Worm (Caenorhabditis elegans) whole organism, mixed stage, embryonic: ENCODE measurements around the gene fln-2.

Experiments used
- M03D4.4 ChIP-seq: sonication (generic microtip); optimal IDR thresholded peaks from 2 replicates; lab custom pipeline; 2017; ENCODE audit warnings: mild to moderate bottlenecking, missing genetic modification characterization, missing compliant biosample characterization
- blmp-1 ChIP-seq: fragments of 150-350 bp; optimal IDR thresholded peaks from 2 replicates; lab custom pipeline; 2014; ENCODE audit warnings: missing biosample characterization, missing genetic modification characterization
- ceh-39 ChIP-seq: fragments of 150-350 bp; optimal IDR thresholded peaks from 2 replicates; lab custom pipeline; 2014; ENCODE audit warnings: missing biosample characterization, missing genetic modification characterization
- ceh-43 ChIP-seq: fragments of 200-800 bp; sonication (Bioruptor generic); optimal IDR thresholded peaks from 2 replicates; lab custom pipeline; 2018; ENCODE audit warnings: mild to moderate bottlenecking, missing genetic modification characterization, moderate library complexity, missing compliant biosample characterization
- ceh-83 ChIP-seq: fragments of 200-800 bp; sonication (Bioruptor generic); optimal IDR thresholded peaks from 2 replicates; lab custom pipeline; 2018; ENCODE audit warnings: mild to moderate bottlenecking, missing genetic modification characterization, missing compliant biosample characterization
- ces-1 ChIP-seq: fragments of 150-350 bp; optimal IDR thresholded peaks from 2 replicates; lab custom pipeline; 2014; ENCODE audit warnings: missing biosample characterization, missing genetic modification reagents, missing genetic modification characterization
- cnd-1 ChIP-seq: fragments of 200-800 bp; sonication (Bioruptor generic); optimal IDR thresholded peaks from 2 replicates; lab custom pipeline; 2018; ENCODE audit warnings: mild to moderate bottlenecking, missing genetic modification characterization, missing compliant biosample characterization
- drap-1 ChIP-seq: fragments of 200-800 bp; sonication (Bioruptor generic); optimal IDR thresholded peaks from 3 replicates; lab custom pipeline; 2018; ENCODE audit warnings: mild to moderate bottlenecking, missing genetic modification characterization, missing compliant biosample characterization
- elt-1 ChIP-seq: sonication (generic microtip); optimal IDR thresholded peaks from 2 replicates; lab custom pipeline; 2017; ENCODE audit warnings: missing genetic modification characterization, mild to moderate bottlenecking, missing compliant biosample characterization, antibody characterized with exemption, moderate library complexity, borderline replicate concordance; ENCODE audit not compliant: insufficient read depth
- elt-3 ChIP-seq: fragments of 150-350 bp; optimal IDR thresholded peaks from 2 replicates; lab custom pipeline; 2014; ENCODE audit warnings: missing biosample characterization, missing genetic modification characterization
- ham-2 ChIP-seq: fragments of 200-800 bp; sonication (Bioruptor generic); optimal IDR thresholded peaks from 2 replicates; lab custom pipeline; 2018; ENCODE audit warnings: mild to moderate bottlenecking, missing genetic modification characterization, missing compliant biosample characterization
- hlh-1 ChIP-seq: fragments of 150-350 bp; optimal IDR thresholded peaks from 2 replicates; lab custom pipeline; 2014; ENCODE audit warnings: missing biosample characterization, missing genetic modification reagents, missing genetic modification characterization
- lin-13 ChIP-seq: fragments of 150-350 bp; optimal IDR thresholded peaks from 2 replicates; lab custom pipeline; 2014; ENCODE audit warnings: missing biosample characterization, missing genetic modification characterization
- lin-32 ChIP-seq: fragments of 200-800 bp; sonication (Bioruptor generic); optimal IDR thresholded peaks from 2 replicates; lab custom pipeline; 2018; ENCODE audit warnings: mild to moderate bottlenecking, missing genetic modification characterization, missing compliant biosample characterization
- lsy-2 ChIP-seq: fragments of 150-350 bp; optimal IDR thresholded peaks from 2 replicates; lab custom pipeline; 2014; ENCODE audit warnings: missing biosample characterization, missing genetic modification characterization
- mab-5 ChIP-seq: fragments of 150-350 bp; optimal IDR thresholded peaks from 2 replicates; lab custom pipeline; 2014; ENCODE audit warnings: missing biosample characterization, missing genetic modification characterization
- mep-1 ChIP-seq: fragments of 150-350 bp; optimal IDR thresholded peaks from 2 replicates; lab custom pipeline; 2017; ENCODE audit warnings: missing biosample characterization, missing genetic modification reagents, missing genetic modification characterization, inconsistent platforms
- nhr-12 ChIP-seq: fragments of 150-350 bp; optimal IDR thresholded peaks from 2 replicates; lab custom pipeline; 2014; ENCODE audit warnings: missing biosample characterization, missing genetic modification characterization
- nhr-2 ChIP-seq: fragments of 150-350 bp; optimal IDR thresholded peaks from 2 replicates; lab custom pipeline; 2014; ENCODE audit warnings: missing biosample characterization, missing genetic modification characterization
- nhr-237 ChIP-seq: fragments of 150-350 bp; optimal IDR thresholded peaks from 2 replicates; lab custom pipeline; 2014; ENCODE audit warnings: missing biosample characterization, missing genetic modification characterization
- nhr-76 ChIP-seq: sonication (generic microtip); optimal IDR thresholded peaks from 2 replicates; lab custom pipeline; 2017; ENCODE audit warnings: missing biosample characterization, missing genetic modification characterization
- pha-4 ChIP-seq: fragments of 150-350 bp; optimal IDR thresholded peaks from 2 replicates; lab custom pipeline; 2018; ENCODE audit warnings: missing biosample characterization, missing genetic modification reagents, missing genetic modification characterization
- sem-2 ChIP-seq: fragments of 200-800 bp; sonication (Bioruptor generic); optimal IDR thresholded peaks from 2 replicates; lab custom pipeline; 2018; ENCODE audit warnings: mild to moderate bottlenecking, missing genetic modification characterization, missing compliant biosample characterization
- snpc-4 ChIP-seq: fragments of 150-350 bp; optimal IDR thresholded peaks from 2 replicates; lab custom pipeline; 2014; ENCODE audit warnings: missing biosample characterization, missing genetic modification characterization
- sptf-1 ChIP-seq: sonication (generic microtip); optimal IDR thresholded peaks from 2 replicates; lab custom pipeline; 2017; ENCODE audit warnings: mild to moderate bottlenecking, missing genetic modification characterization, moderate library complexity, missing compliant biosample characterization
- tbx-8 ChIP-seq: fragments of 200-800 bp; sonication (Bioruptor generic); optimal IDR thresholded peaks from 2 replicates; lab custom pipeline; 2018; ENCODE audit warnings: mild to moderate bottlenecking, missing genetic modification characterization, moderate library complexity, missing compliant biosample characterization
- unc-120 ChIP-seq: sonication (generic microtip); optimal IDR thresholded peaks from 2 replicates; lab custom pipeline; 2017; ENCODE audit warnings: missing genetic modification characterization, missing compliant biosample characterization; ENCODE audit not compliant: poor library complexity, severe bottlenecking
- unc-39 ChIP-seq: fragments of 150-350 bp; optimal IDR thresholded peaks from 2 replicates; lab custom pipeline; 2014; ENCODE audit warnings: missing biosample characterization, missing genetic modification characterization
- unc-62 ChIP-seq: fragments of 150-350 bp; optimal IDR thresholded peaks from 2 replicates; lab custom pipeline; 2014; ENCODE audit warnings: missing biosample characterization, missing genetic modification reagents, missing genetic modification characterization
- zip-8 ChIP-seq: fragments of 150-350 bp; optimal IDR thresholded peaks from 2 replicates; lab custom pipeline; 2014; ENCODE audit warnings: missing biosample characterization, missing genetic modification characterization
- ztf-11 ChIP-seq: fragments of 150-350 bp; optimal IDR thresholded peaks from 2 replicates; lab custom pipeline; 2014; ENCODE audit warnings: missing biosample characterization, missing genetic modification characterization

fln-2 gene

ce11 chrX:9405922-9406321, 8.4 kb downstream of the fln-2 start:
- TF ChIP-seq elt-1 (tag; lab: Kevin White, UChicago) (peak; percentile 68), cnd-1 (tag; lab: Kevin White, UChicago) (no peak)

ce11 chrX:9409114-9409513, 11.6 kb downstream of the fln-2 start:
- TF ChIP-seq nhr-2 = no peak
- TF ChIP-seq ceh-43 = no peak
- no peak for TF ChIP-seq unc-120 (tag; lab: Kevin White, UChicago)

ce11 chrX:9410747-9411146, 13.2 kb downstream of the fln-2 start:
- TF ChIP-seq mep-1 (tag; lab: Kevin White, UChicago) (no peak), ceh-39 (tag; lab: Kevin White, UChicago) (no peak), zip-8 (no peak), unc-62 (GFP tag; lab: Kevin White, UChicago) (no peak), ceh-83 (GFP tag; lab: Kevin White, UChicago) (no peak), snpc-4 (tag; lab: Kevin White, UChicago) (no peak), lsy-2 (tag; lab: Kevin White, UChicago) (no peak), ces-1 (GFP tag; lab: Kevin White, UChicago) (no peak), cnd-1 (tag; lab: Kevin White, UChicago) (no peak), elt-3 (tag; lab: Kevin White, UChicago) (no peak), tbx-8 (GFP tag; lab: Kevin White, UChicago) (no peak), nhr-76 (tag; lab: Kevin White, UChicago) (no peak), unc-120 (tag; lab: Kevin White, UChicago) (no peak), sem-2 (GFP tag; lab: Kevin White, UChicago) (no peak)

- TF ChIP-seq M03D4.4 (tag; lab: Kevin White, UChicago) (no peak), snpc-4 (tag; lab: Kevin White, UChicago) (no peak), ztf-11 (tag; lab: Kevin White, UChicago) (no peak), sptf-1 (tag; lab: Kevin White, UChicago) (no peak), drap-1 (no peak), mab-5 (no peak), sem-2 (GFP tag; lab: Kevin White, UChicago) (no peak), zip-8 (no peak), blmp-1 (no peak), nhr-76 (tag; lab: Kevin White, UChicago) (no peak), ces-1 (GFP tag; lab: Kevin White, UChicago) (no peak), elt-3 (tag; lab: Kevin White, UChicago) (no peak), lin-32 (GFP tag; lab: Kevin White, UChicago) (no peak), elt-1 (tag; lab: Kevin White, UChicago) (no peak), ceh-83 (GFP tag; lab: Kevin White, UChicago) (no peak), tbx-8 (GFP tag; lab: Kevin White, UChicago) (no peak), ceh-39 (tag; lab: Kevin White, UChicago) (no peak), mep-1 (tag; lab: Kevin White, UChicago) (no peak)
These were observed 14.2 kb downstream of the fln-2 start for ce11 chrX:9411675-9412074.

ce11 chrX:9417326-9417725, 19.8 kb downstream of the fln-2 start:
- TF ChIP-seq zip-8 = no peak
- no peak for TF ChIP-seq ham-2 (GFP tag; lab: Kevin White, UChicago)
- TF ChIP-seq mab-5 = no peak
- no peak for TF ChIP-seq M03D4.4 (tag; lab: Kevin White, UChicago)
- TF ChIP-seq cnd-1 (tag; lab: Kevin White, UChicago) = no peak
- no peak for TF ChIP-seq unc-39 (tag; lab: Kevin White, UChicago)
- no peak for TF ChIP-seq hlh-1 (tag; lab: Kevin White, UChicago)
- TF ChIP-seq nhr-2 = no peak
- TF ChIP-seq elt-1 (tag; lab: Kevin White, UChicago) = no peak
- no peak for TF ChIP-seq pha-4 (tag; lab: Kevin White, UChicago)
- TF ChIP-seq nhr-12 (tag; lab: Kevin White, UChicago) = no peak
- no peak for TF ChIP-seq sptf-1 (tag; lab: Kevin White, UChicago)
- no peak for TF ChIP-seq unc-62 (GFP tag; lab: Kevin White, UChicago)
- TF ChIP-seq nhr-76 (tag; lab: Kevin White, UChicago) = no peak
- TF ChIP-seq elt-3 (tag; lab: Kevin White, UChicago) = no peak
- no peak for TF ChIP-seq lsy-2 (tag; lab: Kevin White, UChicago)
- TF ChIP-seq mep-1 (tag; lab: Kevin White, UChicago) = no peak
- TF ChIP-seq lin-13 (tag; lab: Kevin White, UChicago) = no peak
- TF ChIP-seq nhr-237 (tag; lab: Kevin White, UChicago) = no peak
